Fruit fly (Drosophila melanogaster) whole organism, embryonic: ENCODE measurements around the gene CG15803.

Experiments used
- Atf3 ChIP-seq: fragments of 200-800 bp; sonication (Bioruptor generic); optimal IDR thresholded peaks from 3 replicates; lab custom pipeline; 2016; ENCODE audit warnings: missing biosample characterization, missing genetic modification characterization
- Awh ChIP-seq: fragments of 200-800 bp; sonication (Bioruptor generic); IDR thresholded peaks from 2 replicates; pipeline ENCODE4, ENCODE4 v1.3.6; 2022; ENCODE audit warnings: missing biosample characterization, missing genetic modification characterization
- CG10267 ChIP-seq: fragments of 200-800 bp; sonication (Bioruptor generic); optimal IDR thresholded peaks from 2 replicates; lab custom pipeline; 2018; ENCODE audit warnings: missing biosample characterization, mild to moderate bottlenecking, missing genetic modification characterization, moderate library complexity
- CG10979 ChIP-seq: fragments of 200-800 bp; sonication (Bioruptor generic); optimal IDR thresholded peaks from 2 replicates; lab custom pipeline; 2018; ENCODE audit warnings: missing biosample characterization, mild to moderate bottlenecking, missing genetic modification characterization, moderate library complexity
- CG11398 ChIP-seq: fragments of 200-800 bp; sonication (Bioruptor generic); optimal IDR thresholded peaks from 2 replicates; lab custom pipeline; 2016; ENCODE audit warnings: missing biosample characterization, missing genetic modification characterization
- CG12236 ChIP-seq: fragments of 200-800 bp; sonication (Bioruptor generic); optimal IDR thresholded peaks from 2 replicates; lab custom pipeline; 2016; ENCODE audit warnings: missing biosample characterization, missing genetic modification characterization
- CG13775 ChIP-seq: fragments of 200-800 bp; sonication (Bioruptor generic); optimal IDR thresholded peaks from 3 replicates; lab custom pipeline; 2017; ENCODE audit warnings: missing biosample characterization, mild to moderate bottlenecking, missing genetic modification characterization
- CG15011 ChIP-seq: fragments of 200-800 bp; sonication (Bioruptor generic); optimal IDR thresholded peaks from 3 replicates; lab custom pipeline; 2018; ENCODE audit warnings: missing biosample characterization, mild to moderate bottlenecking, missing genetic modification characterization
- CG15514 ChIP-seq: fragments of 200-800 bp; sonication (Bioruptor generic); optimal IDR thresholded peaks from 3 replicates; lab custom pipeline; 2017; ENCODE audit warnings: missing biosample characterization, missing genetic modification characterization, mild to moderate bottlenecking, moderate library complexity, missing genetic modification reagents
- CG1603 ChIP-seq: fragments of 200-800 bp; sonication (Bioruptor generic); optimal IDR thresholded peaks from 2 replicates; lab custom pipeline; 2019; ENCODE audit warnings: missing biosample characterization, mild to moderate bottlenecking, missing genetic modification characterization, moderate library complexity
- CG1832 ChIP-seq: fragments of 200-800 bp; sonication (Bioruptor generic); optimal IDR thresholded peaks from 2 replicates; lab custom pipeline; 2017; ENCODE audit warnings: missing biosample characterization, mild to moderate bottlenecking, missing genetic modification characterization, inconsistent platforms
- CG2116 ChIP-seq: fragments of 200-800 bp; sonication (Bioruptor generic); optimal IDR thresholded peaks from 3 replicates; lab custom pipeline; 2018; ENCODE audit warnings: missing biosample characterization, mild to moderate bottlenecking, missing genetic modification characterization
- CG2889 ChIP-seq: fragments of 200-800 bp; sonication (Bioruptor generic); IDR thresholded peaks from 3 replicates; pipeline ENCODE4 v1.3.6; 2022; ENCODE audit warnings: missing biosample characterization, missing genetic modification characterization
- CG30403 ChIP-seq: fragments of 200-800 bp; sonication (Bioruptor generic); optimal IDR thresholded peaks from 3 replicates; lab custom pipeline; 2016; ENCODE audit warnings: missing biosample characterization, missing genetic modification characterization
- CG33557 ChIP-seq: fragments of 200-800 bp; sonication (Bioruptor generic); optimal IDR thresholded peaks from 2 replicates; lab custom pipeline; 2019; ENCODE audit warnings: missing biosample characterization, mild to moderate bottlenecking, missing genetic modification characterization, moderate library complexity
- CG4617 ChIP-seq: fragments of 200-800 bp; sonication (Bioruptor generic); optimal IDR thresholded peaks from 3 replicates; lab custom pipeline; 2016; ENCODE audit warnings: missing biosample characterization, missing genetic modification characterization, borderline replicate concordance
- CG4730 ChIP-seq: fragments of 200-800 bp; sonication (Bioruptor generic); IDR thresholded peaks from 2 replicates; pipeline ENCODE4 v1.3.6; 2022; ENCODE audit warnings: missing biosample characterization, missing genetic modification characterization
- CG4854 ChIP-seq: fragments of 200-800 bp; sonication (Bioruptor generic); optimal IDR thresholded peaks from 2 replicates; lab custom pipeline; 2016; ENCODE audit warnings: missing biosample characterization, missing genetic modification characterization, inconsistent platforms
- CG7963 ChIP-seq: fragments of 200-800 bp; sonication (Bioruptor generic); IDR thresholded peaks from 3 replicates; pipeline ENCODE4 v1.3.6; 2022; ENCODE audit warnings: missing biosample characterization, missing genetic modification characterization; ENCODE audit not compliant: partially characterized antibody
- CG8924 ChIP-seq: fragments of 200-800 bp; optimal IDR thresholded peaks from 3 replicates; lab custom pipeline; 2019; ENCODE audit warnings: missing biosample characterization, mild to moderate bottlenecking, missing genetic modification characterization, moderate library complexity
- CHES-1-like ChIP-seq: fragments of 200-800 bp; sonication (Bioruptor generic); optimal IDR thresholded peaks from 2 replicates; lab custom pipeline; 2016; ENCODE audit warnings: missing biosample characterization, missing genetic modification characterization
- Dbx ChIP-seq: fragments of 200-800 bp; sonication (Bioruptor generic); IDR thresholded peaks from 3 replicates; pipeline ENCODE4 v1.3.6; 2022; ENCODE audit warnings: missing biosample characterization, missing genetic modification characterization
- Dp ChIP-seq: fragments of 200-800 bp; sonication (Bioruptor generic); optimal IDR thresholded peaks from 2 replicates; lab custom pipeline; 2018; ENCODE audit warnings: missing biosample characterization, mild to moderate bottlenecking, missing genetic modification characterization, moderate library complexity
- Gug ChIP-seq: fragments of 200-800 bp; sonication (Bioruptor generic); IDR thresholded peaks from 4 replicates; pipeline ENCODE4 v1.3.6; 2022; ENCODE audit warnings: missing biosample characterization, missing genetic modification characterization
- Hsf ChIP-seq: fragments of 200-800 bp; sonication (Bioruptor generic); optimal IDR thresholded peaks from 3 replicates; lab custom pipeline; 2016; ENCODE audit warnings: missing biosample characterization, missing genetic modification characterization
- Lim3 ChIP-seq: fragments of 200-800 bp; sonication (Bioruptor generic); IDR thresholded peaks from 2 replicates; pipeline ENCODE4 v1.3.6; 2022; ENCODE audit warnings: missing biosample characterization, missing genetic modification characterization
- Lpt ChIP-seq: fragments of >200 bp; optimal IDR thresholded peaks from 2 replicates; lab custom pipeline; 2018; ENCODE audit warnings: missing biosample characterization, missing genetic modification characterization
- Pdp1 ChIP-seq, 2 experiments: fragments of 200-800 bp; sonication (Bioruptor generic); optimal IDR thresholded peaks; 3 replicates each; lab custom pipeline; 2016; ENCODE audit warnings: missing biosample characterization in 2 of 2, missing genetic modification characterization in 2 of 2, mild to moderate bottlenecking in 1 of 2, moderate library complexity in 1 of 2
- Sry-β ChIP-seq: fragments of 200-800 bp; sonication (Bioruptor generic); optimal IDR thresholded peaks from 2 replicates; lab custom pipeline; 2018; ENCODE audit warnings: missing biosample characterization, mild to moderate bottlenecking, missing genetic modification characterization, moderate library complexity
- Xbp1 ChIP-seq: fragments of 200-800 bp; sonication (Bioruptor generic); optimal IDR thresholded peaks from 3 replicates; lab custom pipeline; 2016; ENCODE audit warnings: missing biosample characterization, mild to moderate bottlenecking, missing genetic modification characterization
- chm ChIP-seq: fragments of 200-800 bp; sonication (Bioruptor generic); IDR thresholded peaks from 2 replicates; pipeline ENCODE4 v1.3.6; 2022; ENCODE audit warnings: missing biosample characterization, missing genetic modification characterization
- ci ChIP-seq: fragments of 200-800 bp; sonication (Bioruptor generic); IDR thresholded peaks from 3 replicates; pipeline ENCODE4 v1.3.6; 2022; ENCODE audit warnings: missing biosample characterization, missing genetic modification characterization
- da ChIP-seq: fragments of 200-800 bp; sonication (Bioruptor generic); optimal IDR thresholded peaks from 2 replicates; lab custom pipeline; 2016; ENCODE audit warnings: missing biosample characterization, missing genetic modification characterization
- fd96Cb ChIP-seq: fragments of 200-800 bp; sonication (Bioruptor generic); optimal IDR thresholded peaks from 2 replicates; lab custom pipeline; 2018; ENCODE audit warnings: missing biosample characterization, mild to moderate bottlenecking, missing genetic modification characterization, moderate library complexity
- gcm ChIP-seq: fragments of 200-800 bp; sonication (Bioruptor generic); optimal IDR thresholded peaks from 2 replicates; lab custom pipeline; 2019; ENCODE audit warnings: missing biosample characterization, mild to moderate bottlenecking, missing genetic modification characterization, moderate library complexity
- insv ChIP-seq, 2 experiments: fragments of 200-800 bp; sonication (Bioruptor generic); optimal IDR thresholded peaks; 3 replicates each; lab custom pipeline; 2016 to 2018; ENCODE audit warnings: missing biosample characterization in 2 of 2, missing genetic modification characterization in 2 of 2
- knrl ChIP-seq: fragments of 200-800 bp; sonication (Bioruptor generic); IDR thresholded peaks from 3 replicates; pipeline ENCODE4 v1.3.6; 2022; ENCODE audit warnings: missing biosample characterization, missing genetic modification characterization; ENCODE audit not compliant: partially characterized antibody
- nau ChIP-seq: fragments of 200-800 bp; sonication (Bioruptor generic); optimal IDR thresholded peaks from 3 replicates; lab custom pipeline; 2017; ENCODE audit warnings: missing biosample characterization, mild to moderate bottlenecking, missing genetic modification characterization, missing genetic modification reagents
- pzg ChIP-seq: fragments of 200-800 bp; sonication (Bioruptor generic); optimal IDR thresholded peaks from 3 replicates; lab custom pipeline; 2018; ENCODE audit warnings: missing biosample characterization, mild to moderate bottlenecking, missing genetic modification characterization, moderate library complexity
- sc ChIP-seq, 3 experiments: fragments of >200 bp in 2 of 3; fragments of 200-800 bp in 1 of 3; sonication (Bioruptor generic) in 1 of 3; optimal IDR thresholded peaks; 2 replicates in 2 of 3; 3 replicates in 1 of 3; lab custom pipeline; 2017; ENCODE audit warnings: mild to moderate bottlenecking in 1 of 3, missing biosample characterization in 1 of 3, missing genetic modification characterization in 1 of 3, missing genetic modification reagents in 1 of 3
- sna ChIP-seq: fragments of 200-800 bp; sonication (Bioruptor generic); IDR thresholded peaks from 2 replicates; pipeline ENCODE4 v1.3.6; 2022; ENCODE audit warnings: missing biosample characterization, missing genetic modification characterization; ENCODE audit not compliant: partially characterized antibody
- ssp ChIP-seq: fragments of 200-800 bp; sonication (Bioruptor generic); IDR thresholded peaks from 2 replicates; pipeline ENCODE4 v1.3.6; 2022; ENCODE audit warnings: missing biosample characterization, missing genetic modification characterization
- stc ChIP-seq: fragments of 200-800 bp; sonication (Bioruptor generic); IDR thresholded peaks from 2 replicates; pipeline ENCODE4 v1.3.6; 2022; ENCODE audit warnings: missing biosample characterization, missing genetic modification characterization
- tgo ChIP-seq: fragments of 200-800 bp; sonication (Bioruptor generic); IDR thresholded peaks from 3 replicates; pipeline ENCODE4 v1.3.6; 2022; ENCODE audit warnings: missing biosample characterization, missing genetic modification characterization
- tna ChIP-seq: fragments of 200-800 bp; sonication (Bioruptor generic); IDR thresholded peaks from 2 replicates; pipeline ENCODE4 v1.3.6; 2022; ENCODE audit warnings: missing biosample characterization, missing genetic modification characterization; ENCODE audit not compliant: partially characterized antibody
- toy ChIP-seq: fragments of 200-800 bp; sonication (Bioruptor generic); IDR thresholded peaks from 2 replicates; pipeline ENCODE4 v1.3.6; 2022; ENCODE audit warnings: missing biosample characterization, missing genetic modification characterization
- unc-4 ChIP-seq: fragments of 200-800 bp; sonication (Bioruptor generic); IDR thresholded peaks from 2 replicates; pipeline ENCODE4 v1.3.6; 2022; ENCODE audit warnings: missing biosample characterization, missing genetic modification characterization; ENCODE audit not compliant: partially characterized antibody
- usp ChIP-seq: fragments of >200 bp; optimal IDR thresholded peaks from 2 replicates; lab custom pipeline; 2017; ENCODE audit warnings: missing biosample characterization, missing genetic modification characterization
- vnd ChIP-seq: fragments of 200-800 bp; sonication (Bioruptor generic); IDR thresholded peaks from 3 replicates; pipeline ENCODE4 v1.3.6; 2022; ENCODE audit warnings: missing biosample characterization, missing genetic modification characterization; ENCODE audit not compliant: partially characterized antibody

Gene CG15803

DNA sequence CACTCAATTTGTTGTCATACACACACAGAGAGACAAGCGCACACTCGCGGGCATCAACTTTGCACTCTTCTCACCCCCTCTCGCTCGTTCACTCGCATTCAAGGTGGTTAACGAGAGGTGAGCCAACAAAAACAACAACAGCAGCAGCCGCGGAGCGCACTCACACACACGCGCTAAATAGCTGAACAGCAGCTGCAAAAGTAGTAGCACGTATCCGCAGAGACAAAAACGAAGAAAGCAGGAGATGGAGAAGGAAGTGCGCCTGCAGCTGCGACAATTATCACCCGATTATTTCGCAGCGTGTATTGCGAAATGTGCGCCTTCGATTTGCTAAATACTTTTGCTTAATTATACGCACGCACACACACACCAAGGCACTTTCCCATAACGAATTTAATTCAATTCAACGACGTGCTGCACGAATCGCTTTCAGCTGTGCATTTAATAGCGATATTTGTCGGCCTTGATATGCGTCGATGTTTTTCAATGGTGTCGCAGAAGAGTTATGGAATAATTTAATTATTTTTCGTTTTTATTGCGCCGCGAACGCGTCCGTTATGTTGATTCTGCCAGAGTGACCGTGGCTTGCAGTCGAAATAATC, 62.1 kb downstream of the CG15803 start (continued):
- TF ChIP-seq Awh (GFP tag; lab: Robert Waterston, UW) = peak; percentile 58; the same call in 1 of the 2 replicates
- no peak; the same call in 2 of the 3 replicates for TF ChIP-seq tgo (GFP tag; lab: Robert Waterston, UW)
- TF ChIP-seq CG2116 = no peak
- no peak for TF ChIP-seq gcm (GFP tag; lab: Kevin White, UChicago)
- no peak for TF ChIP-seq unc-4 (GFP tag; lab: Robert Waterston, UW)
- no peak for TF ChIP-seq Atf3 (GFP tag; lab: Kevin White, UChicago)
- no peak for TF ChIP-seq knrl (GFP tag; lab: Robert Waterston, UW)
- no peak for TF ChIP-seq CG15011
- TF ChIP-seq CG33557 (GFP tag; lab: Kevin White, UChicago) = no peak
- TF ChIP-seq toy = no peak
- peak; percentile 54; the same call in 2 of the 3 replicates for TF ChIP-seq Dbx (GFP tag; lab: Robert Waterston, UW)
- TF ChIP-seq CG10979 (tag; lab: Kevin White, UChicago) = no peak
- peak; percentile 24; the same call in 1 of the 2 replicates for TF ChIP-seq chm (GFP tag; lab: Robert Waterston, UW)
- TF ChIP-seq CHES-1-like (GFP tag; lab: Kevin White, UChicago) = peak; percentile 51
- TF ChIP-seq Gug (GFP tag; lab: Robert Waterston, UW) = 0 out of 4 replicates have a peak, but pooled peaks have one; percentile 9
- TF ChIP-seq da (GFP tag; lab: Kevin White, UChicago) = peak; percentile 41
- 0 out of 2 replicates have a peak, but pooled peaks have one; percentile 18 for TF ChIP-seq stc (GFP tag; lab: Robert Waterston, UW)
- peak; percentile 29 for TF ChIP-seq CG4854 (GFP tag; lab: Kevin White, UChicago)
- 0 out of 3 replicates have a peak, but pooled peaks have one; percentile 26 for TF ChIP-seq CG2889 (GFP tag; lab: Robert Waterston, UW)
- no peak for TF ChIP-seq sc (optimal IDR thresholded peaks at IDR 0.05; lab: Kevin White, UChicago)
- TF ChIP-seq sc (GFP tag; optimal IDR thresholded peaks at IDR 0.05; lab: Kevin White, UChicago) = no peak
- TF ChIP-seq CG4617 (GFP tag; lab: Kevin White, UChicago) = peak; percentile 46
- TF ChIP-seq CG8924 (tag; lab: Kevin White, UChicago) = no peak
- no peak for TF ChIP-seq vnd (GFP tag; lab: Robert Waterston, UW)
- no peak for TF ChIP-seq Sry-β (GFP tag; lab: Kevin White, UChicago)
- no peak for TF ChIP-seq usp (GFP tag; lab: Kevin White, UChicago)
- TF ChIP-seq CG11398 = peak; percentile 40
- no peak for TF ChIP-seq ssp (GFP tag; lab: Robert Waterston, UW)
- TF ChIP-seq CG30403 (GFP tag; lab: Kevin White, UChicago) = no peak
- TF ChIP-seq tna (GFP tag; lab: Robert Waterston, UW) = no peak
- peak; percentile 11 for TF ChIP-seq CG15514 (GFP tag; lab: Kevin White, UChicago)
- no peak for TF ChIP-seq Hsf (GFP tag; lab: Kevin White, UChicago)
- TF ChIP-seq sna = no peak
- TF ChIP-seq Pdp1 (GFP tag; optimal IDR thresholded peaks at IDR 0.05; lab: Kevin White, UChicago) = no peak
- no peak for TF ChIP-seq insv (GFP tag; optimal IDR thresholded peaks at IDR 0.05; lab: Kevin White, UChicago)
- no peak for TF ChIP-seq Lpt
- TF ChIP-seq Lim3 (GFP tag; lab: Robert Waterston, UW) = no peak
- no peak for TF ChIP-seq CG7963 (GFP tag; lab: Robert Waterston, UW)
- no peak for TF ChIP-seq CG13775 (GFP tag; lab: Kevin White, UChicago)
- no peak for TF ChIP-seq pzg (GFP tag; lab: Kevin White, UChicago)
- no peak for TF ChIP-seq CG10267
- TF ChIP-seq fd96Cb (tag; lab: Kevin White, UChicago) = no peak
- no peak for TF ChIP-seq CG1832 (GFP tag; lab: Kevin White, UChicago)
- no peak for TF ChIP-seq Dp (GFP tag; lab: Kevin White, UChicago)
- TF ChIP-seq CG12236 (GFP tag; lab: Kevin White, UChicago) = no peak
- TF ChIP-seq ci (GFP tag; lab: Robert Waterston, UW) = peak; percentile 65; the same call in 2 of the 3 replicates
- TF ChIP-seq CG4730 (GFP tag; lab: Robert Waterston, UW) = no peak
- TF ChIP-seq nau (GFP tag; lab: Kevin White, UChicago) = no peak
- no peak for TF ChIP-seq Xbp1
- TF ChIP-seq CG1603 (tag; lab: Kevin White, UChicago) = no peak
